Worm (Caenorhabditis elegans): ENCODE results near the gene ani-3.

DNA sequence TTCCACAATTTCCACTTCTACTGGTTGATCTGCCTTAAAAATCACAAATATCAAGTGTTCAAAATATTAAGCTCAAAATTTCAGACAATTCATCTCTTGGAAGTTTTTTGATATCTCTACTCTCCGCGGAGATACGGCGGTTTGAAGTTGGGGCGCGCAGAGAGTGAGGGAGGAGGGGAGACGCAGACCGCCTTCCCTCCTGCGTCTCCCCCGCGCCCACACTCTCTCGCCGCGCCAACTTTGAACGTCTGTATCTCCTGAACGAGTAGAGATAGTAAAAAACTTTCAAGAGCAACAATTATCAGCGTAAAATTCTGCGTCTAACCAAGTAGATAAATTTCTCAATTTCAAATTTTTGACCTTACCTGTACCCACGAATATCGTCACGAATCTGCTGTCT, 30.5 kb downstream of the ani-3 start:
- TF ChIP-seq tbx-2 (tag; optimal IDR thresholded peaks at IDR 0.05): no peak
- TF ChIP-seq sdc-2 (tag; optimal IDR thresholded peaks at IDR 0.05): no peak
- TF ChIP-seq gmeb-2 (tag; optimal IDR thresholded peaks at IDR 0.05): no peak
- no peak for TF ChIP-seq lin-11 (tag; optimal IDR thresholded peaks at IDR 0.05)
- TF ChIP-seq fax-1 (tag; optimal IDR thresholded peaks at IDR 0.05): no peak
- no peak for TF ChIP-seq nfya-1 (tag; optimal IDR thresholded peaks at IDR 0.05)
- no peak for TF ChIP-seq pha-2 (tag; optimal IDR thresholded peaks at IDR 0.05)
- TF ChIP-seq hlh-30 (tag; optimal IDR thresholded peaks at IDR 0.05; ENCODE audit: insufficient read depth): no peak
- no peak for TF ChIP-seq ceh-31 (tag; optimal IDR thresholded peaks at IDR 0.05)
- no peak for TF ChIP-seq npax-4 (tag; optimal IDR thresholded peaks at IDR 0.05)
- no peak for TF ChIP-seq elt-2 (tag; optimal IDR thresholded peaks at IDR 0.05)
- no peak for TF ChIP-seq ceh-2 (tag; optimal IDR thresholded peaks at IDR 0.05)

All from whole organism, late embryonic.